Worm (Caenorhabditis elegans) whole organism, L2 larva: ENCODE data around the gene Y105C5A.9.

Source experiments
- ZK546.5 ChIP-seq: sonication (generic microtip); optimal IDR thresholded peaks from 2 replicates; lab custom pipeline; 2017; ENCODE audit warnings: missing biosample characterization, missing genetic modification characterization
- alr-1 ChIP-seq: fragments of 150-350 bp; optimal IDR thresholded peaks from 2 replicates; lab custom pipeline; 2014; ENCODE audit warnings: missing biosample characterization, missing genetic modification characterization
- ceh-82 ChIP-seq: fragments of 150-350 bp; optimal IDR thresholded peaks from 2 replicates; lab custom pipeline; 2014; ENCODE audit warnings: missing biosample characterization, missing genetic modification characterization
- fos-1 ChIP-seq: fragments of 150-350 bp; optimal IDR thresholded peaks from 2 replicates; lab custom pipeline; 2014; ENCODE audit warnings: missing biosample characterization, missing genetic modification characterization
- lsy-2 ChIP-seq, 2 experiments: fragments of 150-350 bp in 1 of 2; sonication (generic microtip) in 1 of 2; optimal IDR thresholded peaks; 2 replicates each; lab custom pipeline; 2014 to 2017; ENCODE audit warnings: missing biosample characterization in 2 of 2, missing genetic modification characterization in 2 of 2
- mab-5 ChIP-seq: fragments of 150-350 bp; optimal IDR thresholded peaks from 2 replicates; lab custom pipeline; 2014; ENCODE audit warnings: missing biosample characterization, missing genetic modification characterization
- nhr-10 ChIP-seq: sonication (generic microtip); optimal IDR thresholded peaks from 2 replicates; lab custom pipeline; 2017; ENCODE audit warnings: missing biosample characterization, missing genetic modification characterization
- nhr-25 ChIP-seq: fragments of 150-350 bp; sonication (generic microtip); optimal IDR thresholded peaks from 3 replicates; lab custom pipeline; 2014; ENCODE audit warnings: missing biosample characterization, missing genetic modification characterization
- nhr-6 ChIP-seq: fragments of 150-350 bp; optimal IDR thresholded peaks from 2 replicates; lab custom pipeline; 2014; ENCODE audit warnings: missing biosample characterization, missing genetic modification characterization
- skn-1 ChIP-seq: sonication (generic microtip); optimal IDR thresholded peaks from 2 replicates; lab custom pipeline; 2017; ENCODE audit warnings: missing biosample characterization, missing genetic modification characterization
- unc-39 ChIP-seq: fragments of 150-350 bp; optimal IDR thresholded peaks from 2 replicates; lab custom pipeline; 2014; ENCODE audit warnings: missing biosample characterization, missing genetic modification characterization
- unc-62 ChIP-seq: fragments of 150-350 bp; optimal IDR thresholded peaks from 2 replicates; lab custom pipeline; 2014; ENCODE audit warnings: missing biosample characterization, missing genetic modification reagents, missing genetic modification characterization
- zag-1 ChIP-seq: fragments of 150-350 bp; optimal IDR thresholded peaks from 2 replicates; lab custom pipeline; 2014; ENCODE audit warnings: missing biosample characterization, missing genetic modification characterization

- TF ChIP-seq ZK546.5 (tag; lab: Kevin White, UChicago) (no peak), alr-1 (tag; lab: Kevin White, UChicago) (no peak), nhr-6 (tag; lab: Kevin White, UChicago) (no peak), zag-1 (tag; lab: Kevin White, UChicago) (no peak), unc-62 (no peak), ceh-82 (no peak), lsy-2 (tag; optimal IDR thresholded peaks at IDR 0.05; lab: Kevin White, UChicago) (no peak), skn-1 (tag; lab: Kevin White, UChicago) (no peak), nhr-10 (tag; lab: Kevin White, UChicago) (no peak), nhr-25 (tag; lab: Kevin White, UChicago) (no peak), mab-5 (tag; lab: Kevin White, UChicago) (no peak), fos-1 (tag; lab: Kevin White, UChicago) (no peak), unc-39 (no peak)
Measured at ce11 chrIV:15658444-15658843, 27.1 kb downstream of the Y105C5A.9 start.
